Worm (Caenorhabditis elegans): ENCODE measurements around the gene R08A2.7.

The R08A2.7 gene

ce11 chrV:14686231-14687105 lies 36.7 kb upstream of the R08A2.7 start (continued):
- TF ChIP-seq B0019.2 (GFP tag; conservative IDR thresholded peaks at IDR 0.05) (no peak), attf-6 (GFP tag; IDR thresholded peaks at IDR 0.05) (no peak), T26A5.8 (tag; optimal IDR thresholded peaks at IDR 0.05) (no peak), akir-1 (GFP tag; optimal IDR thresholded peaks at IDR 0.05) (no peak), ztf-6 (GFP tag; IDR thresholded peaks at IDR 0.05) (peak; percentile 44; the same call in 1 of the 2 replicates), F57C9.4 (tag; optimal IDR thresholded peaks at IDR 0.05) (no peak), hmg-20 (GFP tag; IDR thresholded peaks at IDR 0.05) (no peak; the same call in 1 of the 2 replicates), F55B11.4 (tag; optimal IDR thresholded peaks at IDR 0.05; ENCODE audit: borderline replicate concordance, insufficient read depth) (no peak), K12H6.12 (tag; optimal IDR thresholded peaks at IDR 0.05) (no peak), madf-8 (GFP tag; conservative IDR thresholded peaks at IDR 0.05) (no peak), hmg-1.2 (GFP tag; IDR thresholded peaks at IDR 0.05) (no peak), atf-7 (tag; optimal IDR thresholded peaks at IDR 0.05) (no peak), unc-130 (GFP tag; optimal IDR thresholded peaks at IDR 0.05) (no peak), hrde-1 (tag; optimal IDR thresholded peaks at IDR 0.05; ENCODE audit: borderline replicate concordance) (no peak), somi-1 (GFP tag; optimal IDR thresholded peaks at IDR 0.05) (no peak), tbp1 (GFP tag; optimal IDR thresholded peaks at IDR 0.05) (no peak), snpc-3.4 (tag; optimal IDR thresholded peaks at IDR 0.05) (no peak), tbx-9 (tag; optimal IDR thresholded peaks at IDR 0.05; ENCODE audit: borderline replicate concordance) (no peak), egrh-3 (GFP tag; IDR thresholded peaks at IDR 0.05) (no peak), ceh-58 (GFP tag; IDR thresholded peaks at IDR 0.05) (no peak), ceh-27 (GFP tag; optimal IDR thresholded peaks at IDR 0.05) (no peak), rcor-1 (GFP tag; IDR thresholded peaks at IDR 0.05) (peak; percentile 10; the same call in 1 of the 2 replicates), cebp-1 (GFP tag; IDR thresholded peaks at IDR 0.05) (no peak), cebp-1 (tag; optimal IDR thresholded peaks at IDR 0.05) (no peak), mel-28 (tag; optimal IDR thresholded peaks at IDR 0.05; ENCODE audit: borderline replicate concordance) (no peak), mxl-1 (tag; optimal IDR thresholded peaks at IDR 0.05) (no peak), ama-1 (optimal IDR thresholded peaks at IDR 0.05) (peak; percentile 76), ama-1 (GFP tag; optimal IDR thresholded peaks at IDR 0.05) (no peak), chd-7 (tag; optimal IDR thresholded peaks at IDR 0.05) (no peak), F33H1.4 (GFP tag; IDR thresholded peaks at IDR 0.05) (no peak; the same call in 1 of the 2 replicates), lsl-1 (GFP tag; optimal IDR thresholded peaks at IDR 0.05) (no peak), lin-26 (GFP tag; IDR thresholded peaks at IDR 0.05) (peak; percentile 54), nfya-1 (tag; optimal IDR thresholded peaks at IDR 0.05; ENCODE audit: borderline replicate concordance, insufficient read depth) (no peak), zim-3 (tag; optimal IDR thresholded peaks at IDR 0.05) (no peak), fkh-3 (tag; optimal IDR thresholded peaks at IDR 0.05) (no peak), ccch-3 (GFP tag; optimal IDR thresholded peaks at IDR 0.05) (no peak), nhr-80 (tag; optimal IDR thresholded peaks at IDR 0.05) (no peak), F22D6.2 (tag; optimal IDR thresholded peaks at IDR 0.05) (no peak), hlh-12 (tag; optimal IDR thresholded peaks at IDR 0.05) (no peak), F57A8.1 (GFP tag; optimal IDR thresholded peaks at IDR 0.05) (peak; percentile 70), sptf-2 (GFP tag; optimal IDR thresholded peaks at IDR 0.05) (peak; percentile 21), Y67H2A.10 (GFP tag; conservative IDR thresholded peaks at IDR 0.05) (no peak), lin-35 (GFP tag; optimal IDR thresholded peaks at IDR 0.05) (no peak), ekl-4 (GFP tag; IDR thresholded peaks at IDR 0.05) (no peak; the same call in 1 of the 2 replicates), lsy-27 (tag; optimal IDR thresholded peaks at IDR 0.05; ENCODE audit: borderline replicate concordance, insufficient read depth) (no peak), rpc-1 (optimal IDR thresholded peaks at IDR 0.05) (no peak), rpc-1 (tag; optimal IDR thresholded peaks at IDR 0.05) (no peak), ztf-26 (tag; optimal IDR thresholded peaks at IDR 0.05) (no peak)
